Worm (Caenorhabditis elegans): ENCODE data around the gene C11G10.1.

ce11 chrX:15133180-15133579 is 25.4 kb downstream of the C11G10.1 start:
- TF ChIP-seq him-1 (tag; optimal IDR thresholded peaks at IDR 0.05), result no peak
- no peak for TF ChIP-seq dao-5 (tag; optimal IDR thresholded peaks at IDR 0.05)
